Worm (Caenorhabditis elegans) whole organism, midembryonic: ENCODE measurements around the gene srbc-12.
"Not testable (repeated sequence)": the region's sequence is repeated elsewhere in the genome, so short reads cannot be mapped to it uniquely, and the experiment has no call there.

ENCODE experiments used
- T22C8.4 ChIP-seq: fragments of 200-800 bp; sonication (Bioruptor generic); IDR thresholded peaks from 2 replicates; pipeline ENCODE4 v1.3.6; 2022; ENCODE audit warnings: missing genetic modification characterization, missing compliant biosample characterization
- cog-1 ChIP-seq: sonication (generic microtip); optimal IDR thresholded peaks from 2 replicates; lab custom pipeline; 2016; ENCODE audit warnings: missing genetic modification characterization, missing compliant biosample characterization
- flt-1 ChIP-seq: fragments of 200-800 bp; sonication (Bioruptor generic); IDR thresholded peaks from 2 replicates; pipeline ENCODE4 v1.3.6; 2022; ENCODE audit warnings: missing genetic modification characterization, missing compliant biosample characterization
- klf-2 ChIP-seq: fragments of 200-800 bp; sonication (Bioruptor generic); conservative IDR thresholded peaks from 2 replicates; pipeline ENCODE4 v1.3.6; 2022; ENCODE audit warnings: missing genetic modification reagents, missing genetic modification characterization, missing compliant biosample characterization
- med-1 ChIP-seq: sonication (generic microtip); optimal IDR thresholded peaks from 2 replicates; lab custom pipeline; 2017; ENCODE audit warnings: missing genetic modification characterization, mild to moderate bottlenecking, missing compliant biosample characterization, antibody characterized with exemption, missing genetic modification reagents; ENCODE audit not compliant: insufficient read depth
- ref-1 ChIP-seq: fragments of 200-800 bp; sonication (Bioruptor generic); conservative IDR thresholded peaks from 2 replicates; pipeline ENCODE4 v1.3.6; 2022; ENCODE audit warnings: missing genetic modification reagents, missing genetic modification characterization, missing compliant biosample characterization
- tab-1 ChIP-seq: fragments of 200-800 bp; sonication (Bioruptor generic); IDR thresholded peaks from 2 replicates; pipeline ENCODE4 v1.3.6; 2022; ENCODE audit warnings: missing genetic modification characterization, missing compliant biosample characterization
- ztf-23 ChIP-seq: fragments of 200-800 bp; sonication (Bioruptor generic); IDR thresholded peaks from 2 replicates; pipeline ENCODE4 v1.3.6; 2022; ENCODE audit warnings: missing genetic modification reagents, missing genetic modification characterization, missing compliant biosample characterization
- ztf-29 ChIP-seq: fragments of 200-800 bp; sonication (Bioruptor generic); IDR thresholded peaks from 2 replicates; pipeline ENCODE4 v1.3.6; 2022; ENCODE audit warnings: missing genetic modification reagents, missing genetic modification characterization, missing compliant biosample characterization

The srbc-12 gene

ce11 chrV:879171-879570 is 29.6 kb downstream of the srbc-12 start, which contains the start of gene srg-53:
Gene srg-53 (plus strand): TSS chrV:879471.
- TF ChIP-seq ztf-23 (GFP tag; lab: Robert Waterston, UW) = no peak
- no peak for TF ChIP-seq cog-1
- TF ChIP-seq T22C8.4 = no peak
- TF ChIP-seq flt-1 (GFP tag; lab: Robert Waterston, UW) = no peak
- TF ChIP-seq klf-2 (GFP tag; lab: Robert Waterston, UW) = no peak
- no peak for TF ChIP-seq med-1
- TF ChIP-seq tab-1 (GFP tag; lab: Robert Waterston, UW) = no peak
- TF ChIP-seq ref-1 = no peak
- TF ChIP-seq ztf-29 (GFP tag; lab: Robert Waterston, UW) = no peak

- TF ChIP-seq T22C8.4 (no peak), ztf-23 (GFP tag; lab: Robert Waterston, UW) (no peak), cog-1 (no peak), med-1 (no peak), klf-2 (GFP tag; lab: Robert Waterston, UW) (no peak), ref-1 (no peak), flt-1 (GFP tag; lab: Robert Waterston, UW) (no peak), tab-1 (GFP tag; lab: Robert Waterston, UW) (no peak), ztf-29 (GFP tag; lab: Robert Waterston, UW) (no peak)
Observed at ce11 chrV:884324-884723, 34.7 kb downstream of the srbc-12 start, which contains the start of gene srj-38. Gene srj-38 (minus strand): TSS chrV:884424.

ce11 chrV:889216-889615 is 39.6 kb downstream of the srbc-12 start, which contains the start of gene T02B11.6:
Gene T02B11.6 (minus strand): TSS chrV:889316.
- TF ChIP-seq cog-1 = no peak
- no peak for TF ChIP-seq klf-2 (GFP tag; lab: Robert Waterston, UW)
- no peak for TF ChIP-seq med-1
- no peak for TF ChIP-seq ztf-23 (GFP tag; lab: Robert Waterston, UW)
- TF ChIP-seq ref-1 = no peak
- TF ChIP-seq tab-1 (GFP tag; lab: Robert Waterston, UW) = no peak
- no peak for TF ChIP-seq flt-1 (GFP tag; lab: Robert Waterston, UW)
- TF ChIP-seq T22C8.4 = no peak
- TF ChIP-seq ztf-29 (GFP tag; lab: Robert Waterston, UW) = no peak

ce11 chrV:890423-890822 is 40.8 kb downstream of the srbc-12 start, which contains the start of gene srlf-21:
Gene srlf-21 (minus strand): TSS chrV:890523.
- TF ChIP-seq cog-1 (no peak), T22C8.4 (no peak), ztf-23 (GFP tag; lab: Robert Waterston, UW) (no peak), klf-2 (GFP tag; lab: Robert Waterston, UW) (no peak), ztf-29 (GFP tag; lab: Robert Waterston, UW) (no peak), flt-1 (GFP tag; lab: Robert Waterston, UW) (no peak), ref-1 (no peak), med-1 (no peak), tab-1 (GFP tag; lab: Robert Waterston, UW) (no peak)

ce11 chrV:890835-891234 is 41.2 kb downstream of the srbc-12 start, which contains the start of gene srlf-22:
Gene srlf-22 (plus strand): TSS chrV:891135.
- TF ChIP-seq klf-2, tab-1, ztf-23 (GFP tag; lab: Robert Waterston, UW): not testable (repeated sequence)

- TF ChIP-seq cog-1 (no peak), ztf-23 (GFP tag; lab: Robert Waterston, UW) (no peak), tab-1 (GFP tag; lab: Robert Waterston, UW) (no peak), ztf-29 (GFP tag; lab: Robert Waterston, UW) (no peak), ref-1 (no peak), flt-1 (GFP tag; lab: Robert Waterston, UW) (no peak), med-1 (no peak), klf-2 (GFP tag; lab: Robert Waterston, UW) (no peak), T22C8.4 (no peak)
Observed at ce11 chrV:893437-894018, 43.9 kb downstream of the srbc-12 start, which contains the start of the genes srlf-23 and srlf-20. Gene srlf-23 (minus strand): TSS chrV:893537. Gene srlf-20 (plus strand): TSS chrV:893968.

- no peak for TF ChIP-seq klf-2 (GFP tag; lab: Robert Waterston, UW)
- no peak for TF ChIP-seq flt-1 (GFP tag; lab: Robert Waterston, UW)
- no peak for TF ChIP-seq ztf-23 (GFP tag; lab: Robert Waterston, UW)
- TF ChIP-seq T22C8.4 = no peak
- no peak for TF ChIP-seq tab-1 (GFP tag; lab: Robert Waterston, UW)
- no peak for TF ChIP-seq ref-1
- TF ChIP-seq med-1 = no peak
- no peak for TF ChIP-seq ztf-29 (GFP tag; lab: Robert Waterston, UW)
- no peak for TF ChIP-seq cog-1
Observed at ce11 chrV:899087-899486, 49.5 kb downstream of the srbc-12 start, which contains the start of gene nas-32. Gene nas-32 (minus strand): TSS chrV:899187.
